Fruit fly (Drosophila melanogaster): ENCODE measurements around the gene CG11658.
A peak's percentile ranks its signal among the peaks of the same experiment; 100 is the strongest.

The CG11658 gene

DNA sequence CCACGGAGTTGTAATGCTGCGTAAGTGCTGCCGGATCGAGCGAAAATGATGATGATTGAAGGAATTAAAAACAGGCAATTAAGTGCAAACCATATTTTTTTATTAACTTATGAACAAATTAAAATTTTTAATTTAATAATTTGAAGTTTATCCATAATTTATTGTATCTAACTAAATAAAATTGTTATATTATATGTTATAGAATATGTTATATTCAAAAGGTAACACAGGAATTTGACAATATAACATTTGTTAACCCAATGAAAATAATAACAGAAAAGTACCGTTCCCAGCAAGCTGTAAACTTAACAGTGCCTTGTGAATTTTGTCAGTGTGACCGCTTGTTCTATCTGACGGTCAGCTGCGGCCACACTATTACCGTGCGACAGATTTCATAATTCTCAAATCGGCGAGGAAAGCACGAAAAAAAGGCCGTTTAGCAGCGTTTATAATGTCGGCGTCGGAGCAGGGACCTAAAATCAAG, 322 bp upstream of the CG11658 start, which contains the start of the genes Ccdc56 and mtTFB1 (continued):
- no peak for TF ChIP-seq HLH3B (GFP tag; IDR thresholded peaks at IDR 0.05)
- no peak for TF ChIP-seq lola (GFP tag; optimal IDR thresholded peaks at IDR 0.05)
- TF ChIP-seq CG2129 (GFP tag; IDR thresholded peaks at IDR 0.05; ENCODE audit: partially characterized antibody), result no peak
- TF ChIP-seq ase (GFP tag; IDR thresholded peaks at IDR 0.05), result no peak
- TF ChIP-seq jumu (GFP tag; optimal IDR thresholded peaks at IDR 0.05), result peak; percentile 11
- TF ChIP-seq corto (GFP tag; optimal IDR thresholded peaks at IDR 0.05), result peak; percentile 33
- peak; percentile 77 for TF ChIP-seq sens (GFP tag)
- TF ChIP-seq chif (GFP tag; optimal IDR thresholded peaks at IDR 0.05), result no peak
- TF ChIP-seq CG14710 (tag; optimal IDR thresholded peaks at IDR 0.05), result peak; percentile 54
- TF ChIP-seq Med (GFP tag), result peak; percentile 65
- no peak for TF ChIP-seq CG9727 (GFP tag; optimal IDR thresholded peaks at IDR 0.05)
- no peak for TF ChIP-seq CG6854 (GFP tag; optimal IDR thresholded peaks at IDR 0.05)
- TF ChIP-seq CG34376 (GFP tag; optimal IDR thresholded peaks at IDR 0.05), result no peak
- no peak for TF ChIP-seq gem (tag; optimal IDR thresholded peaks at IDR 0.05)
- TF ChIP-seq repo (GFP tag; optimal IDR thresholded peaks at IDR 0.05), result no peak
- peak; percentile 20 for TF ChIP-seq CG2712 (tag; optimal IDR thresholded peaks at IDR 0.05)
- no peak for TF ChIP-seq Mes4 (GFP tag; optimal IDR thresholded peaks at IDR 0.05)
- no peak for TF ChIP-seq CG10565 (GFP tag; optimal IDR thresholded peaks at IDR 0.05)
- TF ChIP-seq Atf-2 (GFP tag; optimal IDR thresholded peaks at IDR 0.05), result no peak
- TF ChIP-seq lmd (GFP tag; IDR thresholded peaks at IDR 0.05), result no peak
- TF ChIP-seq CG9609 (GFP tag; optimal IDR thresholded peaks at IDR 0.05), result no peak
- no peak for TF ChIP-seq CG7271 (tag; optimal IDR thresholded peaks at IDR 0.05)
- no peak for TF ChIP-seq CG3407 (GFP tag; optimal IDR thresholded peaks at IDR 0.05)
- TF ChIP-seq H15 (GFP tag; IDR thresholded peaks at IDR 0.05), result no peak
- no peak for TF ChIP-seq chn (GFP tag; optimal IDR thresholded peaks at IDR 0.05)
- no peak for TF ChIP-seq Dbx (GFP tag; IDR thresholded peaks at IDR 0.05)
- no peak for TF ChIP-seq kni (GFP tag; optimal IDR thresholded peaks at IDR 0.05)
- peak; percentile 31 for TF ChIP-seq CG7839 (tag; optimal IDR thresholded peaks at IDR 0.05)
- TF ChIP-seq CG13424 (tag; optimal IDR thresholded peaks at IDR 0.05), result peak; percentile 2
- no peak for TF ChIP-seq slbo (GFP tag; IDR thresholded peaks at IDR 0.05)
- no peak for TF ChIP-seq Adf1 (GFP tag; IDR thresholded peaks at IDR 0.05)
- no peak for TF ChIP-seq D19A (tag; optimal IDR thresholded peaks at IDR 0.05)
- no peak for TF ChIP-seq ken (GFP tag; IDR thresholded peaks at IDR 0.05)
- TF ChIP-seq Rx (GFP tag; IDR thresholded peaks at IDR 0.05), result no peak
- no peak for TF ChIP-seq slou (GFP tag; optimal IDR thresholded peaks at IDR 0.05)
- no peak for TF ChIP-seq Antp (GFP tag; optimal IDR thresholded peaks at IDR 0.05)
- TF ChIP-seq gsb-n (tag; optimal IDR thresholded peaks at IDR 0.05), result no peak
- TF ChIP-seq CG17829 (tag; optimal IDR thresholded peaks at IDR 0.05), result peak; percentile 17
- TF ChIP-seq chm (GFP tag; IDR thresholded peaks at IDR 0.05), result no peak
- TF ChIP-seq luna (GFP tag; optimal IDR thresholded peaks at IDR 0.05), result no peak
- no peak for TF ChIP-seq br (optimal IDR thresholded peaks at IDR 0.05)
- TF ChIP-seq stwl (tag; optimal IDR thresholded peaks at IDR 0.05), result peak; percentile 57
- TF ChIP-seq scrt (GFP tag; optimal IDR thresholded peaks at IDR 0.05), result no peak
- no peak for TF ChIP-seq CG32767 (GFP tag; IDR thresholded peaks at IDR 0.05)
- TF ChIP-seq CG11085 (GFP tag; IDR thresholded peaks at IDR 0.05), result no peak
- no peak for TF ChIP-seq CG18764 (GFP tag; optimal IDR thresholded peaks at IDR 0.05)
- TF ChIP-seq dm (GFP tag; optimal IDR thresholded peaks at IDR 0.05), result peak; percentile 2
- TF ChIP-seq CG6765 (GFP tag; optimal IDR thresholded peaks at IDR 0.05), result no peak
- no peak for TF ChIP-seq salm (tag; optimal IDR thresholded peaks at IDR 0.05)
- TF ChIP-seq CG6791 (GFP tag; IDR thresholded peaks at IDR 0.05; ENCODE audit: partially characterized antibody), result no peak
- no peak for TF ChIP-seq oc (tag; optimal IDR thresholded peaks at IDR 0.05)
- TF ChIP-seq Fer1 (GFP tag; optimal IDR thresholded peaks at IDR 0.05), result no peak

All from whole organism, embryonic.